Worm (Caenorhabditis elegans) whole organism, L2 larva: ENCODE data around the gene npax-4.

Experiments
- ZK546.5 ChIP-seq: sonication (generic microtip); optimal IDR thresholded peaks from 2 replicates; lab custom pipeline; 2017; ENCODE audit warnings: missing biosample characterization, missing genetic modification characterization
- fos-1 ChIP-seq: fragments of 150-350 bp; optimal IDR thresholded peaks from 2 replicates; lab custom pipeline; 2014; ENCODE audit warnings: missing biosample characterization, missing genetic modification characterization
- mbf-1 ChIP-seq: sonication (generic microtip); optimal IDR thresholded peaks from 2 replicates; lab custom pipeline; 2017; ENCODE audit warnings: missing biosample characterization, missing genetic modification characterization
- nhr-77 ChIP-seq: fragments of 150-350 bp; optimal IDR thresholded peaks from 2 replicates; lab custom pipeline; 2014; ENCODE audit warnings: missing biosample characterization, missing genetic modification characterization
- snpc-4 ChIP-seq: fragments of 150-350 bp; optimal IDR thresholded peaks from 2 replicates; lab custom pipeline; 2014; ENCODE audit warnings: missing biosample characterization, missing genetic modification characterization
- unc-55 ChIP-seq: fragments of 150-350 bp; sonication (generic microtip); optimal IDR thresholded peaks from 3 replicates; lab custom pipeline; 2014; ENCODE audit warnings: missing biosample characterization, missing genetic modification reagents, missing genetic modification characterization

DNA sequence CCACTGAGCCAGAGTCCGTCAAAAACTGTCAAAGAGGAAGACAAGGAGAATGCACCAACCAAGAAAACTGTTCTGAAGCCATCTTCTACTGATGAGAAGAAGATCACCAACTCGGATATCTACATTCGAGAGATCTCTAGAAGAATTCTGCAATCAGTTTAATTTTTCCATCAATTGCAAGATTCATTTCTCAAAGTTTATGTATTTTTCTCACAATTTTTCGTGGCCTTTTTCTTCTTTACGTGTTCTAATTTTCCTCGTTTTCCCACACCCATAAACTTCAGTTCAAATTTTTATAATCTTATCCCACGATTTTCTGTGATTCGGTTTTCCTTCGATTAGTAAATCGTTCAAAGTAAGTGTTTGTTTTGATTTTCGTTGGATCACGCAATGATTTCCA, 5.9 kb downstream of the npax-4 start, which contains the start of gene hdl-2:
- no peak for TF ChIP-seq nhr-77 (tag; lab: Kevin White, UChicago)
- no peak for TF ChIP-seq fos-1 (tag; lab: Kevin White, UChicago)
- no peak for TF ChIP-seq ZK546.5 (tag; lab: Kevin White, UChicago)
- no peak for TF ChIP-seq snpc-4
- no peak for TF ChIP-seq unc-55 (GFP tag; lab: Kevin White, UChicago)
- TF ChIP-seq mbf-1 = no peak
